Fruit fly (Drosophila melanogaster) whole organism, wandering third instar larva: ENCODE data around the gene RpL23A.

Source experiments
- CG32264 ChIP-seq: fragments of 200-800 bp; sonication (Bioruptor generic); optimal IDR thresholded peaks from 2 replicates; lab custom pipeline; 2016; ENCODE audit warnings: missing biosample characterization, missing genetic modification characterization
- Hnf4 ChIP-seq: fragments of 200-800 bp; sonication (Bioruptor generic); optimal IDR thresholded peaks from 2 replicates; lab custom pipeline; 2016; ENCODE audit warnings: missing biosample characterization, mild to moderate bottlenecking, missing genetic modification characterization
- Mio ChIP-seq: sonication (Bioruptor generic); optimal IDR thresholded peaks from 2 replicates; lab custom pipeline; 2016; ENCODE audit warnings: missing biosample characterization, missing genetic modification characterization
- Myc ChIP-seq: fragments of >200 bp; optimal IDR thresholded peaks from 2 replicates; lab custom pipeline; 2017
- OdsH ChIP-seq: fragments of 200-800 bp; sonication (Bioruptor generic); optimal IDR thresholded peaks from 2 replicates; lab custom pipeline; 2016; ENCODE audit warnings: missing biosample characterization, mild to moderate bottlenecking, missing genetic modification characterization
- br ChIP-seq: fragments of 200-800 bp; sonication (Bioruptor generic); optimal IDR thresholded peaks from 2 replicates; lab custom pipeline; 2016; ENCODE audit warnings: missing biosample characterization, missing genetic modification characterization
- foxo ChIP-seq, 2 experiments: fragments of 200-800 bp; sonication (Bioruptor generic); optimal IDR thresholded peaks; 2 replicates in 1 of 2; 3 replicates in 1 of 2; lab custom pipeline; 2016 to 2017; ENCODE audit warnings: missing biosample characterization in 2 of 2, missing genetic modification characterization in 2 of 2
- fru ChIP-seq: fragments of 200-800 bp; sonication (Bioruptor generic); optimal IDR thresholded peaks from 3 replicates; lab custom pipeline; 2016; ENCODE audit warnings: missing biosample characterization, mild to moderate bottlenecking, missing genetic modification characterization

dm6 chr3L:1665544-1665943 is 2.9 kb downstream of the RpL23A start:
- TF ChIP-seq br (GFP tag; lab: Kevin White, UChicago), result no peak
- TF ChIP-seq foxo (GFP tag; optimal IDR thresholded peaks at IDR 0.05; lab: Kevin White, UChicago), result no peak
- TF ChIP-seq CG32264 (GFP tag; lab: Kevin White, UChicago), result no peak
- no peak for TF ChIP-seq Myc (lab: Kevin White, UChicago)
- no peak for TF ChIP-seq Hnf4 (GFP tag; lab: Kevin White, UChicago)
- TF ChIP-seq fru (GFP tag; lab: Kevin White, UChicago), result no peak
- no peak for TF ChIP-seq OdsH (GFP tag; lab: Kevin White, UChicago)
- TF ChIP-seq Mio (GFP tag; lab: Kevin White, UChicago), result no peak
